Worm (Caenorhabditis elegans) whole organism, midembryonic: ENCODE results near the gene T13C2.2.

Experiments used
- T22C8.4 ChIP-seq: fragments of 200-800 bp; sonication (Bioruptor generic); IDR thresholded peaks from 2 replicates; pipeline ENCODE4 v1.3.6; 2022; ENCODE audit warnings: missing genetic modification characterization, missing compliant biosample characterization
- cog-1 ChIP-seq: sonication (generic microtip); optimal IDR thresholded peaks from 2 replicates; lab custom pipeline; 2016; ENCODE audit warnings: missing genetic modification characterization, missing compliant biosample characterization
- flt-1 ChIP-seq: fragments of 200-800 bp; sonication (Bioruptor generic); IDR thresholded peaks from 2 replicates; pipeline ENCODE4 v1.3.6; 2022; ENCODE audit warnings: missing genetic modification characterization, missing compliant biosample characterization
- klf-2 ChIP-seq: fragments of 200-800 bp; sonication (Bioruptor generic); conservative IDR thresholded peaks from 2 replicates; pipeline ENCODE4 v1.3.6; 2022; ENCODE audit warnings: missing genetic modification reagents, missing genetic modification characterization, missing compliant biosample characterization
- med-1 ChIP-seq: sonication (generic microtip); optimal IDR thresholded peaks from 2 replicates; lab custom pipeline; 2017; ENCODE audit warnings: missing genetic modification characterization, mild to moderate bottlenecking, missing compliant biosample characterization, antibody characterized with exemption, missing genetic modification reagents; ENCODE audit not compliant: insufficient read depth
- ref-1 ChIP-seq: fragments of 200-800 bp; sonication (Bioruptor generic); conservative IDR thresholded peaks from 2 replicates; pipeline ENCODE4 v1.3.6; 2022; ENCODE audit warnings: missing genetic modification reagents, missing genetic modification characterization, missing compliant biosample characterization
- tab-1 ChIP-seq: fragments of 200-800 bp; sonication (Bioruptor generic); IDR thresholded peaks from 2 replicates; pipeline ENCODE4 v1.3.6; 2022; ENCODE audit warnings: missing genetic modification characterization, missing compliant biosample characterization
- ztf-23 ChIP-seq: fragments of 200-800 bp; sonication (Bioruptor generic); IDR thresholded peaks from 2 replicates; pipeline ENCODE4 v1.3.6; 2022; ENCODE audit warnings: missing genetic modification reagents, missing genetic modification characterization, missing compliant biosample characterization
- ztf-29 ChIP-seq: fragments of 200-800 bp; sonication (Bioruptor generic); IDR thresholded peaks from 2 replicates; pipeline ENCODE4 v1.3.6; 2022; ENCODE audit warnings: missing genetic modification reagents, missing genetic modification characterization, missing compliant biosample characterization

T13C2.2 gene

DNA sequence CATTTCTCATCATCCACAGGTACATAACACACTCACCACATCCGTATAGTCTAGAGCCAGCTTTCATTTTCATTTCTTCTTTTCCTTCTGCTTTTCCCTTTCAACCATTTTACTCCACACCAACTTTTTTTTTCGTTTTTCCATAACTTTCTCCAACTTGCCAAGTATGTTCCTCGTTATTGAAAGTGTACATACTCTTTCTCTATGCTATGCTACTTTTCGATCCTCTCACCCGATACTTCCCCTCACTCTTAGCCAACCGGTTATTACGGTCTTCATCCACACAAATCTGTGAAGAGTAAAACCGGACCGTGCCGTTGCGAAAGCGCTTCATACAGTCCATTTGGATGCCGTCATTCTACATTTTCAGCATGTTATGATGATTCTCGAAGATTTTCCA is at the start of gene T13C2.2:
T13C2.2 (plus strand) TSS at position 301 of the 400 bp plus-strand sequence.
- TF ChIP-seq tab-1 (GFP tag; lab: Robert Waterston, UW) (no peak), T22C8.4 (GFP tag; lab: Robert Waterston, UW) (no peak), ztf-23 (GFP tag; lab: Robert Waterston, UW) (no peak), flt-1 (GFP tag; lab: Robert Waterston, UW) (no peak), ztf-29 (no peak), med-1 (GFP tag; lab: Kevin White, UChicago) (no peak), cog-1 (no peak), klf-2 (no peak), ref-1 (GFP tag; lab: Robert Waterston, UW) (no peak)

DNA sequence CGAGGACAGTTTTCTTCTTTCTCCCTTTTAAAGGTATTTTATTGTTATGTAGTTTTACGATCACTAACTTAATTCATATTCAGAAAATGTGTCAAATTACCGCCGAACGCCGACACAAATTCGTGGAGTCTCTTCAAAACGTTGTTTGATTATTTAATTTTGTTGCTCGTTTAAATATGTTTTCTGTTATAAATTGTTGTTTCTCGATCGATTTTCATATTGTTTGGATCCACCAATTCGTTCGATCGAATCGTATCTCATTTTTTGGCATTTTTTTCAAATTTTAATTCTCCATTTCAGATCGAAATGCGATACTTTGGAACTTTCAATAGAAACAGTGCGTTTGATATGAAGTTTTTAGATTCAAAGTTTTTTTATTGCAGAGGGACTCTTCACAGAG is 49.4 kb upstream of the T13C2.2 start, which contains the start of gene F41G3.6:
F41G3.6 (plus strand) TSS at position 301 of the 400 bp plus-strand sequence.
- no peak for TF ChIP-seq med-1 (GFP tag; lab: Kevin White, UChicago)
- no peak for TF ChIP-seq flt-1 (GFP tag; lab: Robert Waterston, UW)
- no peak for TF ChIP-seq ztf-29
- TF ChIP-seq ref-1 (GFP tag; lab: Robert Waterston, UW): no peak
- TF ChIP-seq tab-1 (GFP tag; lab: Robert Waterston, UW): no peak
- no peak for TF ChIP-seq T22C8.4 (GFP tag; lab: Robert Waterston, UW)
- no peak for TF ChIP-seq ztf-23 (GFP tag; lab: Robert Waterston, UW)
- no peak for TF ChIP-seq klf-2
- no peak for TF ChIP-seq cog-1

DNA sequence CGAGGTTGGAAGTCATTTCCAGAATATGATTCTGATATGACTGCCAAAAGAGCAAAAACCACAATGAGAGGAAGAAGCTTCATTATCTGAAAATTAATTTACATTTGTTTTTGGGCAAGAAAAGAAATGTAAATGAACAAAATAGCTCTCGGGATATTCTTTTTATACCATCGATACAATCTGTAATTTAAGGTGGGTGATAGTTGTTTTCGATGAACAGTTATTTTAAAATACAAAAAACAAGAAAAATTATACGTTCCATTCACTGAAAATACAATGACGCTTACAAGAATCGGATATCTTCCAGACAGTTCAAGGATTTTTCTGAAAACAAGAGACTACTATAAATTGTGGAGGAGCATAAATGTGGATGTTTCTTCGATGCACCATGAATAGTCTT is 47.3 kb upstream of the T13C2.2 start, which contains the start of gene ins-15:
ins-15 (minus strand) TSS at position 101 of the 400 bp plus-strand sequence.
- TF ChIP-seq tab-1 (GFP tag; lab: Robert Waterston, UW): no peak
- TF ChIP-seq T22C8.4 (GFP tag; lab: Robert Waterston, UW): no peak
- no peak for TF ChIP-seq ztf-23 (GFP tag; lab: Robert Waterston, UW)
- no peak for TF ChIP-seq ref-1 (GFP tag; lab: Robert Waterston, UW)
- no peak for TF ChIP-seq klf-2
- no peak for TF ChIP-seq cog-1
- no peak for TF ChIP-seq med-1 (GFP tag; lab: Kevin White, UChicago)
- TF ChIP-seq ztf-29: no peak
- no peak for TF ChIP-seq flt-1 (GFP tag; lab: Robert Waterston, UW)

- TF ChIP-seq cog-1 (no peak), klf-2 (no peak), ref-1 (GFP tag; lab: Robert Waterston, UW) (no peak), flt-1 (GFP tag; lab: Robert Waterston, UW) (no peak), ztf-23 (GFP tag; lab: Robert Waterston, UW) (no peak), ztf-29 (no peak)
Measured at ce11 chrII:6745783-6746182, 46.2 kb upstream of the T13C2.2 start, which contains the start of gene ins-14. ins-14 (minus strand) TSS chrII:6745814.

DNA sequence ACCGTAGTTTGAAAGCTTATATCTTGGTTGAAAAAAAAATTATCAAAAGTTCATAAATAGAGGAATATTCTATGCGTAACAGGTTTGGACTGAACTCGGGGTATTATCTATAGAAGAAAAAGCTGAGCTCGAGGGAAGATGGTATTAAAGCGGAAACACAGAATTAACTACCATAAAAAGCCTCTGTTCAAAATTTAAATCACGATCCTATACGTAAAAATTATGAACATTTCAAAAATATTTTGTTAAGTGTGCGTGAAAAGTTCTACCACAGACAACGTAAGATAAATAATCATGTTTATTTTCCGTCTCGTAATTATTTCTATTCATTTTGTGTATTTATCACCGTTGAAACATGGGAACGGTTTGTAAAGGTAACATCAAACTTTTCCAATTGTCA is 45.6 kb upstream of the T13C2.2 start, which contains the start of gene F41G3.5:
F41G3.5 (plus strand) TSS at position 301 of the 400 bp plus-strand sequence.
- TF ChIP-seq flt-1 (GFP tag; lab: Robert Waterston, UW) (no peak), ref-1 (GFP tag; lab: Robert Waterston, UW) (no peak), med-1 (GFP tag; lab: Kevin White, UChicago) (no peak)

- TF ChIP-seq ref-1 (GFP tag; lab: Robert Waterston, UW): no peak
- TF ChIP-seq klf-2: no peak
- no peak for TF ChIP-seq flt-1 (GFP tag; lab: Robert Waterston, UW)
- TF ChIP-seq tab-1 (GFP tag; lab: Robert Waterston, UW): no peak
- no peak for TF ChIP-seq ztf-29
- TF ChIP-seq ztf-23 (GFP tag; lab: Robert Waterston, UW): no peak
- TF ChIP-seq cog-1: no peak
- TF ChIP-seq T22C8.4 (GFP tag; lab: Robert Waterston, UW): no peak
- no peak for TF ChIP-seq med-1 (GFP tag; lab: Kevin White, UChicago)
Measured at ce11 chrII:6749422-6749821, 42.6 kb upstream of the T13C2.2 start, which contains the start of gene F41G3.10. F41G3.10 (minus strand) TSS chrII:6749522.

DNA sequence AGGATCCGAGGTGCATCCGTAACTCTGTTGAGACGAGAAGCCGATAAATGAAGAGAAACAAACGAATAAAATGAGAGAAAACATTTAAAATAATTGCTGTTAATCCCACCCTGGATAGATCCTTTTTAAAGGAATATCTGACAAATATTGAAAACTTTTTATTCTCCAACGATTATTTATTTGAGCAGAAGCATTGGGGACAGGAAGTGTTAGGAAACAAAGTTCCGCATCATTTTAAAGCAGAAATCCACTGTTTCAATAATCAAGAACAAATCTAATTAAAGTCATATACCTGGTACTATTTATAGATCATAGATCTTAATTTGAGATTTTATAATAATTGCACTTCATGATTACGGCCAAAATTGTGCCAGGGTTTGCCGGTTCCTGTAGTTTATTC is 41.1 kb upstream of the T13C2.2 start, which contains the start of gene F41G3.20:
F41G3.20 (minus strand) TSS at position 101 of the 400 bp plus-strand sequence.
- TF ChIP-seq klf-2: no peak
- no peak for TF ChIP-seq T22C8.4 (GFP tag; lab: Robert Waterston, UW)
- no peak for TF ChIP-seq cog-1
- no peak for TF ChIP-seq med-1 (GFP tag; lab: Kevin White, UChicago)
- no peak for TF ChIP-seq tab-1 (GFP tag; lab: Robert Waterston, UW)
- TF ChIP-seq flt-1 (GFP tag; lab: Robert Waterston, UW): no peak
- no peak for TF ChIP-seq ref-1 (GFP tag; lab: Robert Waterston, UW)
- no peak for TF ChIP-seq ztf-23 (GFP tag; lab: Robert Waterston, UW)
- no peak for TF ChIP-seq ztf-29

DNA sequence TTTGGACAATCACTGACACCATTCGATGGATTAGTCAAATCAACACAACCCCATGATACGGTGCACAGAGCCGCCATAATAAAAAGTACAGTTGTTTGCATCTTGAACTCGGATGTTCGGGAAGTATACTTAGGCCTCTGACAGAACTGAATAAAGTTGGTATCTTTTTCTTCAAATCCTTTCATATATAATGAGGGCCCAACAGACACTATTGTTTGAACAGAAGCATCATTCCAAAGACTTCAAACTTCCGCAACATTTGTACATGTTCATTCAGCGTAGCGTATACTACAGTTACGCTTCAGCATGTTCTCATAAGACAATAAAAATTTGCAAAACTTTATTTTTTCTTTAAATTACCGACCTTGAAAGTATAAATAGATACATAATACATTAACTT is 40.0 kb upstream of the T13C2.2 start, which contains the start of gene F41G3.19:
F41G3.19 (minus strand) TSS at position 101 of the 400 bp plus-strand sequence.
- TF ChIP-seq ztf-23 (GFP tag; lab: Robert Waterston, UW) (no peak), med-1 (GFP tag; lab: Kevin White, UChicago) (no peak), flt-1 (GFP tag; lab: Robert Waterston, UW) (no peak), klf-2 (no peak), T22C8.4 (GFP tag; lab: Robert Waterston, UW) (no peak), tab-1 (GFP tag; lab: Robert Waterston, UW) (no peak), cog-1 (no peak), ztf-29 (no peak), ref-1 (GFP tag; lab: Robert Waterston, UW) (no peak)

- TF ChIP-seq cog-1 (no peak), T22C8.4 (GFP tag; lab: Robert Waterston, UW) (no peak), ztf-23 (GFP tag; lab: Robert Waterston, UW) (no peak), ref-1 (GFP tag; lab: Robert Waterston, UW) (no peak), flt-1 (GFP tag; lab: Robert Waterston, UW) (no peak), tab-1 (GFP tag; lab: Robert Waterston, UW) (no peak), ztf-29 (no peak), med-1 (GFP tag; lab: Kevin White, UChicago) (no peak), klf-2 (no peak)
Measured at ce11 chrII:6752850-6753249, 39.1 kb upstream of the T13C2.2 start, which contains the start of gene F41G3.21. F41G3.21 (minus strand) TSS chrII:6752950.
